Worm (Caenorhabditis elegans) whole organism, L3 larva: Measurements from ENCODE around the gene nhr-137.

Source experiments
- ZK546.5 ChIP-seq: sonication (generic microtip); optimal IDR thresholded peaks from 2 replicates; lab custom pipeline; 2017; ENCODE audit warnings: missing biosample characterization, missing genetic modification characterization
- aly-2 ChIP-seq: fragments of 150-350 bp; optimal IDR thresholded peaks from 2 replicates; lab custom pipeline; 2014; ENCODE audit warnings: missing biosample characterization, missing genetic modification characterization
- ceh-28 ChIP-seq: fragments of 150-350 bp; optimal IDR thresholded peaks from 2 replicates; lab custom pipeline; 2014; ENCODE audit warnings: missing biosample characterization, missing genetic modification reagents, missing genetic modification characterization
- lin-15B ChIP-seq: fragments of 150-350 bp; optimal IDR thresholded peaks from 2 replicates; lab custom pipeline; 2014; ENCODE audit warnings: missing biosample characterization, missing genetic modification characterization
- nfya-1 ChIP-seq: sonication (generic microtip); optimal IDR thresholded peaks from 2 replicates; lab custom pipeline; 2017; ENCODE audit warnings: missing genetic modification characterization, mild to moderate bottlenecking, missing compliant biosample characterization, antibody characterized with exemption, moderate library complexity; ENCODE audit not compliant: insufficient read depth
- nhr-11 ChIP-seq: fragments of 150-350 bp; optimal IDR thresholded peaks from 2 replicates; lab custom pipeline; 2014; ENCODE audit warnings: missing biosample characterization, missing genetic modification characterization
- nhr-12 ChIP-seq: fragments of 150-350 bp; optimal IDR thresholded peaks from 2 replicates; lab custom pipeline; 2014; ENCODE audit warnings: missing biosample characterization, missing genetic modification characterization
- tbx-2 ChIP-seq: sonication (generic microtip); optimal IDR thresholded peaks from 2 replicates; lab custom pipeline; 2016; ENCODE audit warnings: mild to moderate bottlenecking, missing genetic modification characterization, missing compliant biosample characterization
- unc-62 ChIP-seq: fragments of 150-350 bp; sonication (generic microtip); optimal IDR thresholded peaks from 4 replicates; lab custom pipeline; 2014; ENCODE audit warnings: missing biosample characterization, missing genetic modification reagents, missing genetic modification characterization

DNA sequence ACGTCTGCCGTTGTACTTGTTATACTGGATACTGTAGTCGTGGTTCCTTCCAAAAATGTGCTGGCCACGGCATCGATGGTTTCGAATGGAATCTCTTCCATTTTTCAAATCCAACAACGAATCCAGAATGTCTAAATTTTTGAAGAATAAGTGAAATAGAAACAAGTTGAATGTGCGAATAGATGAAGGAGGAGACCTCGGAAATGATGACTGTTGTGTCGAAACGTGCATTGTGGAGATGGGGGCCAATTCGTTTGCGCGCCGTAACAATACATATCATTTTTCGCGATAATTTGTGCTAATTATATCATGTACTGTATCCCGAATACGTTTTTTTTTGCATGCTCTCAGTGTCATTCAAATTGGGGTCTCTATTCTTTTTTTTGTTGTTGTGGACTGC lies 33.6 kb downstream of the nhr-137 start, which contains the start of gene aexr-1:
- TF ChIP-seq nhr-12 (tag; lab: Kevin White, UChicago) = no peak
- TF ChIP-seq nhr-11 (tag; lab: Kevin White, UChicago) = no peak
- no peak for TF ChIP-seq ceh-28
- no peak for TF ChIP-seq tbx-2
- TF ChIP-seq lin-15B (tag; lab: Kevin White, UChicago) = no peak
- no peak for TF ChIP-seq aly-2
- no peak for TF ChIP-seq nfya-1 (tag; lab: Kevin White, UChicago)
- TF ChIP-seq ZK546.5 = no peak
- TF ChIP-seq unc-62 (GFP tag; lab: Kevin White, UChicago) = no peak
